Worm (Caenorhabditis elegans) whole organism, young adult: ENCODE measurements around the gene F09A5.2.

Experiments
- B0019.2 ChIP-seq: fragments of 200-800 bp; sonication (Bioruptor generic); conservative IDR thresholded peaks from 2 replicates; pipeline ENCODE4 v1.3.6; 2022; ENCODE audit warnings: missing genetic modification reagents, missing genetic modification characterization, missing compliant biosample characterization
- C06A6.2 ChIP-seq: fragments of 200-800 bp; sonication (Bioruptor generic); conservative IDR thresholded peaks from 2 replicates; pipeline ENCODE4 v1.3.6; 2022; ENCODE audit warnings: missing genetic modification characterization, missing compliant biosample characterization
- C17E4.6 ChIP-seq: fragments of 200-800 bp; sonication (Bioruptor generic); IDR thresholded peaks from 2 replicates; pipeline ENCODE4 v1.3.6; 2022; ENCODE audit warnings: missing genetic modification reagents, missing genetic modification characterization, missing compliant biosample characterization
- F23B12.7 ChIP-seq: sonication (generic microtip); optimal IDR thresholded peaks from 2 replicates; lab custom pipeline; 2017; ENCODE audit warnings: missing genetic modification characterization, mild to moderate bottlenecking, missing compliant biosample characterization, antibody characterized with exemption, moderate library complexity; ENCODE audit not compliant: insufficient read depth
- F39B2.1 ChIP-seq: fragments of 200-800 bp; sonication (Bioruptor generic); IDR thresholded peaks from 2 replicates; pipeline ENCODE4 v1.3.6; 2022; ENCODE audit warnings: missing genetic modification reagents, missing genetic modification characterization, missing compliant biosample characterization
- F49E8.2 ChIP-seq: sonication (generic microtip); optimal IDR thresholded peaks from 3 replicates; lab custom pipeline; 2017; ENCODE audit warnings: missing genetic modification characterization, mild to moderate bottlenecking, missing compliant biosample characterization, antibody characterized with exemption, moderate library complexity; ENCODE audit not compliant: insufficient read depth
- F52B5.7 ChIP-seq: sonication (generic microtip); optimal IDR thresholded peaks from 2 replicates; lab custom pipeline; 2016; ENCODE audit warnings: mild to moderate bottlenecking, missing genetic modification characterization, missing compliant biosample characterization
- F57C9.4 ChIP-seq: sonication (generic microtip); optimal IDR thresholded peaks from 2 replicates; lab custom pipeline; 2017; ENCODE audit warnings: mild to moderate bottlenecking, missing genetic modification characterization, missing compliant biosample characterization
- K12H6.12 ChIP-seq: fragments of 200-800 bp; sonication (Bioruptor generic); optimal IDR thresholded peaks from 2 replicates; lab custom pipeline; 2018; ENCODE audit warnings: mild to moderate bottlenecking, missing genetic modification characterization, missing compliant biosample characterization
- T07F8.4 ChIP-seq: sonication (generic microtip); optimal IDR thresholded peaks from 2 replicates; lab custom pipeline; 2016; ENCODE audit warnings: mild to moderate bottlenecking, missing genetic modification characterization, moderate library complexity, missing compliant biosample characterization
- T26A5.8 ChIP-seq: sonication (generic microtip); optimal IDR thresholded peaks from 2 replicates; lab custom pipeline; 2016; ENCODE audit warnings: missing genetic modification characterization, missing compliant biosample characterization
- Y53F4B.3 ChIP-seq: fragments of 200-800 bp; sonication (Bioruptor generic); IDR thresholded peaks from 2 replicates; pipeline ENCODE4 v1.3.6; 2022; ENCODE audit warnings: missing genetic modification reagents, missing genetic modification characterization, missing compliant biosample characterization
- Y67H2A.10 ChIP-seq: fragments of 200-800 bp; sonication (Bioruptor generic); conservative IDR thresholded peaks from 2 replicates; pipeline ENCODE4 v1.3.6; 2022; ENCODE audit warnings: missing genetic modification reagents, missing genetic modification characterization, missing compliant biosample characterization
- ZK185.1 ChIP-seq: sonication (generic microtip); optimal IDR thresholded peaks from 2 replicates; lab custom pipeline; 2016; ENCODE audit warnings: mild to moderate bottlenecking, missing genetic modification characterization, missing compliant biosample characterization; ENCODE audit not compliant: poor library complexity, severe bottlenecking
- akir-1 ChIP-seq: fragments of 200-800 bp; sonication (Bioruptor generic); optimal IDR thresholded peaks from 2 replicates; lab custom pipeline; 2018; ENCODE audit warnings: mild to moderate bottlenecking, missing genetic modification characterization, moderate library complexity, missing compliant biosample characterization
- athp-1 ChIP-seq: sonication (generic microtip); optimal IDR thresholded peaks from 2 replicates; lab custom pipeline; 2017; ENCODE audit warnings: mild to moderate bottlenecking, missing genetic modification characterization, missing compliant biosample characterization
- attf-3 ChIP-seq: fragments of 200-800 bp; sonication (Bioruptor generic); conservative IDR thresholded peaks from 2 replicates; pipeline ENCODE4 v1.3.6; 2022; ENCODE audit warnings: missing genetic modification reagents, missing genetic modification characterization, missing compliant biosample characterization
- attf-6 ChIP-seq: fragments of 200-800 bp; sonication (Bioruptor generic); IDR thresholded peaks from 2 replicates; pipeline ENCODE4 v1.3.6; 2022; ENCODE audit warnings: missing genetic modification reagents, missing genetic modification characterization, missing compliant biosample characterization
- bed-2 ChIP-seq: fragments of 200-800 bp; sonication (Bioruptor generic); IDR thresholded peaks from 2 replicates; pipeline ENCODE4 v1.3.6; 2022; ENCODE audit warnings: missing genetic modification reagents, missing genetic modification characterization, missing compliant biosample characterization
- ceh-40 ChIP-seq: fragments of 200-800 bp; sonication (Bioruptor generic); IDR thresholded peaks from 2 replicates; pipeline ENCODE4 v1.3.6; 2022; ENCODE audit warnings: missing genetic modification characterization, missing compliant biosample characterization
- ceh-79 ChIP-seq: sonication (generic microtip); optimal IDR thresholded peaks from 2 replicates; lab custom pipeline; 2017; ENCODE audit warnings: mild to moderate bottlenecking, missing genetic modification characterization, missing compliant biosample characterization
- ceh-91 ChIP-seq: fragments of 200-800 bp; sonication (Bioruptor generic); IDR thresholded peaks from 2 replicates; pipeline ENCODE4 v1.3.6; 2022; ENCODE audit warnings: missing genetic modification reagents, missing genetic modification characterization, missing compliant biosample characterization
- chd-7 ChIP-seq: sonication (generic microtip); optimal IDR thresholded peaks from 2 replicates; lab custom pipeline; 2016; ENCODE audit warnings: mild to moderate bottlenecking, missing genetic modification characterization, moderate library complexity, missing compliant biosample characterization
- dox-1 ChIP-seq: fragments of 200-800 bp; sonication (Bioruptor generic); IDR thresholded peaks from 2 replicates; pipeline ENCODE4 v1.3.6; 2022; ENCODE audit warnings: missing genetic modification reagents, missing genetic modification characterization, missing compliant biosample characterization
- egl-18 ChIP-seq: fragments of 200-800 bp; sonication (Bioruptor generic); IDR thresholded peaks from 2 replicates; pipeline ENCODE4 v1.3.6; 2022; ENCODE audit warnings: missing genetic modification reagents, missing genetic modification characterization, missing compliant biosample characterization
- egl-44 ChIP-seq: fragments of 200-800 bp; sonication (Bioruptor generic); IDR thresholded peaks from 2 replicates; pipeline ENCODE4 v1.3.6; 2022; ENCODE audit warnings: missing genetic modification reagents, missing genetic modification characterization, missing compliant biosample characterization
- egrh-3 ChIP-seq: fragments of 200-800 bp; sonication (Bioruptor generic); IDR thresholded peaks from 2 replicates; pipeline ENCODE4 v1.3.6; 2022; ENCODE audit warnings: missing genetic modification reagents, missing genetic modification characterization, missing compliant biosample characterization
- hlh-12 ChIP-seq: sonication (generic microtip); optimal IDR thresholded peaks from 2 replicates; lab custom pipeline; 2016; ENCODE audit warnings: missing genetic modification characterization, missing compliant biosample characterization
- hlh-26 ChIP-seq: fragments of 200-800 bp; sonication (Bioruptor generic); conservative IDR thresholded peaks from 2 replicates; pipeline ENCODE4 v1.3.6; 2022; ENCODE audit warnings: missing genetic modification reagents, missing genetic modification characterization, missing compliant biosample characterization
- hsf-1 ChIP-seq: fragments of 200-800 bp; sonication (Bioruptor generic); IDR thresholded peaks from 2 replicates; pipeline ENCODE4 v1.3.6; 2022; ENCODE audit warnings: missing genetic modification reagents, missing genetic modification characterization, missing compliant biosample characterization
- lag-1 ChIP-seq: fragments of 200-800 bp; sonication (Bioruptor generic); IDR thresholded peaks from 2 replicates; pipeline ENCODE4 v1.3.6; 2022; ENCODE audit warnings: missing genetic modification reagents, missing genetic modification characterization, missing compliant biosample characterization
- let-607 ChIP-seq, 2 experiments: fragments of 200-800 bp in 1 of 2; sonication (Bioruptor generic) in 1 of 2; sonication (generic microtip) in 1 of 2; optimal IDR thresholded peaks; 2 replicates each; lab custom pipeline; 2016 to 2018; ENCODE audit warnings: mild to moderate bottlenecking in 2 of 2, missing compliant biosample characterization in 2 of 2, missing genetic modification characterization in 2 of 2, moderate library complexity in 2 of 2, missing genotype in 1 of 2
- lin-26 ChIP-seq: fragments of 200-800 bp; sonication (Bioruptor generic); IDR thresholded peaks from 2 replicates; pipeline ENCODE4 v1.3.6; 2022; ENCODE audit warnings: missing genetic modification reagents, missing genetic modification characterization, missing compliant biosample characterization
- madf-10 ChIP-seq: sonication (generic microtip); optimal IDR thresholded peaks from 2 replicates; lab custom pipeline; 2016; ENCODE audit warnings: mild to moderate bottlenecking, missing genetic modification characterization, missing compliant biosample characterization
- nfyb-1 ChIP-seq: fragments of 200-800 bp; sonication (Bioruptor generic); IDR thresholded peaks from 2 replicates; pipeline ENCODE4 v1.3.6; 2022; ENCODE audit warnings: missing genetic modification reagents, missing genetic modification characterization, missing compliant biosample characterization
- nhr-27 ChIP-seq: fragments of 200-800 bp; sonication (Bioruptor generic); optimal IDR thresholded peaks from 2 replicates; lab custom pipeline; 2018; ENCODE audit warnings: mild to moderate bottlenecking, missing genetic modification characterization, moderate library complexity, missing compliant biosample characterization
- nhr-80 ChIP-seq: sonication (generic microtip); optimal IDR thresholded peaks from 2 replicates; lab custom pipeline; 2016; ENCODE audit warnings: missing genetic modification characterization, missing compliant biosample characterization
- repo-1 ChIP-seq: sonication (generic microtip); optimal IDR thresholded peaks from 2 replicates; lab custom pipeline; 2017; ENCODE audit warnings: mild to moderate bottlenecking, missing genetic modification characterization, missing compliant biosample characterization
- rpc-1 ChIP-seq, 2 experiments: fragments of 150-350 bp in 1 of 2; sonication (generic microtip) in 1 of 2; optimal IDR thresholded peaks; 2 replicates each; lab custom pipeline; 2014 to 2018; ENCODE audit warnings: missing biosample characterization in 1 of 2, missing genetic modification characterization in 1 of 2, missing genetic modification reagents in 1 of 2, missing genotype in 1 of 2
- sdz-38 ChIP-seq: sonication (generic microtip); optimal IDR thresholded peaks from 2 replicates; lab custom pipeline; 2016; ENCODE audit warnings: missing genotype, missing genetic modification characterization, missing compliant biosample characterization
- sea-2 ChIP-seq: fragments of 200-800 bp; sonication (Bioruptor generic); IDR thresholded peaks from 2 replicates; pipeline ENCODE4 v1.3.6; 2022; ENCODE audit warnings: missing genetic modification characterization, missing compliant biosample characterization
- snpc-1.3 ChIP-seq: sonication (generic microtip); optimal IDR thresholded peaks from 2 replicates; lab custom pipeline; 2017; ENCODE audit warnings: missing genetic modification characterization, mild to moderate bottlenecking, missing compliant biosample characterization, antibody characterized with exemption, moderate library complexity, missing genotype, missing genetic modification reagents; ENCODE audit not compliant: insufficient read depth
- snpc-3.4 ChIP-seq: sonication (generic microtip); optimal IDR thresholded peaks from 2 replicates; lab custom pipeline; 2017; ENCODE audit warnings: missing genetic modification characterization, mild to moderate bottlenecking, missing compliant biosample characterization, antibody characterized with exemption, moderate library complexity, missing genotype, missing genetic modification reagents
- sptf-2 ChIP-seq: fragments of 200-800 bp; sonication (Bioruptor generic); optimal IDR thresholded peaks from 2 replicates; lab custom pipeline; 2018; ENCODE audit warnings: mild to moderate bottlenecking, missing genetic modification characterization, missing compliant biosample characterization
- unc-130 ChIP-seq: sonication (generic microtip); optimal IDR thresholded peaks from 2 replicates; lab custom pipeline; 2016; ENCODE audit warnings: missing genetic modification reagents, missing genetic modification characterization, missing compliant biosample characterization
- unc-62 ChIP-seq: fragments of 150-350 bp; optimal IDR thresholded peaks from 2 replicates; lab custom pipeline; 2014; ENCODE audit warnings: missing biosample characterization, missing genetic modification reagents, missing genetic modification characterization
- xnd-1 ChIP-seq: sonication (generic microtip); optimal IDR thresholded peaks from 2 replicates; lab custom pipeline; 2016; ENCODE audit warnings: missing genotype, missing genetic modification reagents, missing genetic modification characterization, missing compliant biosample characterization
- ztf-26 ChIP-seq: sonication (generic microtip); optimal IDR thresholded peaks from 2 replicates; lab custom pipeline; 2017; ENCODE audit warnings: missing genetic modification characterization, missing compliant biosample characterization
- ztf-28 ChIP-seq: fragments of 200-800 bp; sonication (Bioruptor generic); IDR thresholded peaks from 2 replicates; pipeline ENCODE4 v1.3.6; 2022; ENCODE audit warnings: missing genetic modification reagents, missing genetic modification characterization, missing compliant biosample characterization

The F09A5.2 gene

DNA sequence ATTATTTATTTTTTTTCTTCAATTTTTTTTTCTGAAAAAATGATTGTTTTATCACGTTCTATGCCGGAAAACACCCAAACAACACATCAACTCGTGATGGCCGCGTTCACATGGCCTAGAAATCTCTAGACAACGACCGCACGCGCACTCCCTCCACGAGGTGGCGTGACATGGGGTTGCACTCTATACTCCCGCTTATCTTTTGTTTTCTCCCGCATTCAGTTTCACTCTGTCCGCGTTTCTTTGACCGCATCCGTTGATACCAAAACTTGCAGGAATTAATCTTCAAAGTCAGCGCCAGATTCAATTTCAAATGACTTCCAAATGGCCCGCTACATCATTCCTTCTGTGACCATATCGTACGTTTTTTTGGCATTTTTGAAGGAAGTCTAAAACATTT is 29.9 kb upstream of the F09A5.2 start, which contains the start of gene F17H10.1 (continued):
- TF ChIP-seq ceh-79 (tag; lab: Kevin White, UChicago) (no peak), F57C9.4 (tag; lab: Kevin White, UChicago) (no peak), snpc-1.3 (tag; lab: Kevin White, UChicago) (no peak), xnd-1 (no peak), nfyb-1 (GFP tag; lab: Robert Waterston, UW) (peak; percentile 89), F49E8.2 (tag; lab: Kevin White, UChicago) (no peak), lin-26 (GFP tag; lab: Robert Waterston, UW) (peak; percentile 70; the same call in 1 of the 2 replicates), sptf-2 (no peak), unc-62 (GFP tag; lab: Kevin White, UChicago) (no peak), egrh-3 (GFP tag; lab: Robert Waterston, UW) (no peak), lag-1 (no peak), unc-130 (GFP tag; lab: Kevin White, UChicago) (no peak), bed-2 (no peak), sdz-38 (tag; lab: Kevin White, UChicago) (no peak), Y67H2A.10 (GFP tag; lab: Robert Waterston, UW) (no peak), egl-18 (GFP tag; lab: Robert Waterston, UW) (no peak), B0019.2 (GFP tag; lab: Robert Waterston, UW) (no peak), T26A5.8 (no peak), ztf-28 (GFP tag; lab: Robert Waterston, UW) (no peak), athp-1 (tag; lab: Kevin White, UChicago) (no peak), nhr-27 (no peak), hlh-12 (tag; lab: Kevin White, UChicago) (no peak), repo-1 (peak; percentile 66), C06A6.2 (GFP tag; lab: Robert Waterston, UW) (peak; percentile 68), let-607 (tag; optimal IDR thresholded peaks at IDR 0.05; lab: Kevin White, UChicago) (peak in 1 of 2 experiments; percentile 76), madf-10 (tag; lab: Kevin White, UChicago) (peak; percentile 68), rpc-1 (optimal IDR thresholded peaks at IDR 0.05; lab: Kevin White, UChicago) (no peak), rpc-1 (tag; optimal IDR thresholded peaks at IDR 0.05; lab: Kevin White, UChicago) (no peak), attf-3 (GFP tag; lab: Robert Waterston, UW) (no peak), ZK185.1 (tag; lab: Kevin White, UChicago) (peak; percentile 54), hsf-1 (peak; percentile 90), sea-2 (0 out of 2 replicates have a peak, but pooled peaks have one; percentile 75), ztf-26 (tag; lab: Kevin White, UChicago) (peak; percentile 91), ceh-40 (GFP tag; lab: Robert Waterston, UW) (0 out of 2 replicates have a peak, but pooled peaks have one; percentile 59), dox-1 (GFP tag; lab: Robert Waterston, UW) (peak; percentile 75), hlh-26 (GFP tag; lab: Robert Waterston, UW) (no peak), akir-1 (GFP tag; lab: Kevin White, UChicago) (no peak), F39B2.1 (no peak), F52B5.7 (no peak), K12H6.12 (tag; lab: Kevin White, UChicago) (peak; percentile 63), snpc-3.4 (tag; lab: Kevin White, UChicago) (no peak), nhr-80 (peak; percentile 88), T07F8.4 (tag; lab: Kevin White, UChicago) (no peak), C17E4.6 (GFP tag; lab: Robert Waterston, UW) (no peak), egl-44 (GFP tag; lab: Robert Waterston, UW) (no peak), ceh-91 (GFP tag; lab: Robert Waterston, UW) (no peak), chd-7 (tag; lab: Kevin White, UChicago) (peak; percentile 78), F23B12.7 (tag; lab: Kevin White, UChicago) (peak; percentile 39), attf-6 (GFP tag; lab: Robert Waterston, UW) (no peak), Y53F4B.3 (no peak)
